Worm (Caenorhabditis elegans) whole organism, L4 larva: Measurements from ENCODE around the gene ZC13.2.

Experiments
- F26F4.8 ChIP-seq: fragments of 200-800 bp; sonication (Bioruptor generic); conservative IDR thresholded peaks from 2 replicates; pipeline ENCODE4 v1.3.6; 2022; ENCODE audit warnings: missing genetic modification characterization, missing compliant biosample characterization
- aha-1 ChIP-seq: fragments of 150-350 bp; peaks from one replicate; lab custom pipeline; 2014; ENCODE audit warnings: missing biosample characterization, missing genetic modification characterization
- hlh-11 ChIP-seq: fragments of 200-800 bp; sonication (Bioruptor generic); optimal IDR thresholded peaks from 2 replicates; lab custom pipeline; 2018; ENCODE audit warnings: mild to moderate bottlenecking, missing genetic modification characterization, missing compliant biosample characterization
- jun-1 ChIP-seq: fragments of 150-350 bp; optimal IDR thresholded peaks from 2 replicates; lab custom pipeline; 2014; ENCODE audit warnings: missing biosample characterization, missing genetic modification reagents, missing genetic modification characterization
- lin-13 ChIP-seq: fragments of 150-350 bp; optimal IDR thresholded peaks from 2 replicates; lab custom pipeline; 2014; ENCODE audit warnings: missing biosample characterization, missing genetic modification reagents, missing genetic modification characterization
- lin-39 ChIP-seq: fragments of 150-350 bp; optimal IDR thresholded peaks from 2 replicates; lab custom pipeline; 2014; ENCODE audit warnings: missing biosample characterization, missing genetic modification reagents, missing genetic modification characterization
- lsy-2 ChIP-seq, 2 experiments: fragments of 150-350 bp in 1 of 2; sonication (generic microtip) in 1 of 2; optimal IDR thresholded peaks; 2 replicates each; lab custom pipeline; 2014 to 2017; ENCODE audit warnings: missing biosample characterization in 2 of 2, missing genetic modification characterization in 2 of 2
- nhr-237 ChIP-seq: sonication (generic microtip); optimal IDR thresholded peaks from 2 replicates; lab custom pipeline; 2017; ENCODE audit warnings: missing biosample characterization, missing genetic modification characterization
- pha-4 ChIP-seq, 2 experiments: fragments of 150-350 bp in 1 of 2; fragments of 200-800 bp in 1 of 2; sonication (Bioruptor generic) in 1 of 2; IDR thresholded peaks in 1 of 2; optimal IDR thresholded peaks in 1 of 2; 2 replicates each; pipeline versions ENCODE4 v1.3.6 to Lab custom; 2014 to 2022; ENCODE audit warnings: missing genetic modification characterization in 2 of 2, missing genetic modification reagents in 2 of 2, missing biosample characterization in 1 of 2, missing compliant biosample characterization in 1 of 2
- unc-39 ChIP-seq: sonication (generic microtip); optimal IDR thresholded peaks from 2 replicates; lab custom pipeline; 2017; ENCODE audit warnings: missing biosample characterization, missing genetic modification characterization

DNA sequence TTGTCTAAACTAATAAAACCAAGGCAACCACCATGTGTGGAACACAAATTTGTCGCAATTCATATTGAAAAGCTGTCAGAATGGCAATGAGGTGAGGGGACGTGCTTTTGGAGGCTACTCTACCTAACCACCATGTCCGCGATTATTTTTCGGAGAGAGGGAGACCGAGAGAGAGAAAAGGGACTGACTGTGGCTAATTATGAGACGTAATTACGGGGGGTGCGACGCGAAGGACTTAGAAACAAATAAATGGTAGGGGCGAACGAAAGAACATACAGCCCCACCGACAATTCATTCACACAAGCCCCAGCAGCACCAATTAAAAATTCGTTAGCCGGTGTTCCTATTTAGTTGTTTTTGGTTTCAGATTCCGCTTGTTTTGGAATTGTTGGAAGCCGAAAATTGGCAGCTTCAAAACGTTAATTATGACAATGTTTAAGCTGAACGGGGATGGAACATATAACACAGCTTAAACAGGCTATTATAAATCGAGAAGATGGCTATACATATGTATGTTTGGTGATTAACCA lies 27.7 kb upstream of the ZC13.2 start:
- TF ChIP-seq lin-13 (GFP tag; lab: Kevin White, UChicago) (no peak), lsy-2 (tag; optimal IDR thresholded peaks at IDR 0.05; lab: Kevin White, UChicago) (no peak), jun-1 (no peak), lin-39 (tag; lab: Kevin White, UChicago) (no peak), aha-1 (tag; lab: Kevin White, UChicago) (no peak), pha-4 (GFP tag; IDR thresholded peaks at IDR 0.05; lab: Robert Waterston, UW) (no peak), pha-4 (tag; optimal IDR thresholded peaks at IDR 0.05; lab: Kevin White, UChicago) (no peak), F26F4.8 (GFP tag; lab: Robert Waterston, UW) (no peak), unc-39 (no peak), hlh-11 (tag; lab: Kevin White, UChicago) (no peak), nhr-237 (tag; lab: Kevin White, UChicago) (no peak)
